Worm (Caenorhabditis elegans) whole organism, L2 larva: ENCODE data around the gene C09B9.1.
A peak's percentile ranks its signal among the peaks of the same experiment; 100 is the strongest.

ENCODE experiments used
- C34F6.9 ChIP-seq: fragments of 150-350 bp; optimal IDR thresholded peaks from 2 replicates; lab custom pipeline; 2014; ENCODE audit warnings: missing biosample characterization, missing genetic modification characterization
- F13H6.1 ChIP-seq: sonication (generic microtip); optimal IDR thresholded peaks from 2 replicates; lab custom pipeline; 2016; ENCODE audit warnings: missing genetic modification characterization, missing compliant biosample characterization
- alr-1 ChIP-seq: fragments of 150-350 bp; optimal IDR thresholded peaks from 2 replicates; lab custom pipeline; 2014; ENCODE audit warnings: missing biosample characterization, missing genetic modification characterization
- ceh-16 ChIP-seq: fragments of 150-350 bp; optimal IDR thresholded peaks from 2 replicates; lab custom pipeline; 2014; ENCODE audit warnings: missing biosample characterization, missing genetic modification characterization
- ceh-82 ChIP-seq: fragments of 150-350 bp; optimal IDR thresholded peaks from 2 replicates; lab custom pipeline; 2014; ENCODE audit warnings: missing biosample characterization, missing genetic modification characterization
- dmd-4 ChIP-seq: sonication (generic microtip); optimal IDR thresholded peaks from 2 replicates; lab custom pipeline; 2017; ENCODE audit warnings: missing biosample characterization, missing genetic modification characterization
- lin-11 ChIP-seq: fragments of 150-350 bp; sonication (generic microtip); optimal IDR thresholded peaks from 2 replicates; lab custom pipeline; 2014; ENCODE audit warnings: missing biosample characterization, missing genetic modification characterization, inconsistent platforms, mixed read lengths
- lsy-2 ChIP-seq, 2 experiments: fragments of 150-350 bp in 1 of 2; sonication (generic microtip) in 1 of 2; optimal IDR thresholded peaks; 2 replicates each; lab custom pipeline; 2014 to 2017; ENCODE audit warnings: missing biosample characterization in 2 of 2, missing genetic modification characterization in 2 of 2
- mab-5 ChIP-seq: fragments of 150-350 bp; optimal IDR thresholded peaks from 2 replicates; lab custom pipeline; 2014; ENCODE audit warnings: missing biosample characterization, missing genetic modification characterization
- nhr-129 ChIP-seq: fragments of 150-350 bp; optimal IDR thresholded peaks from 2 replicates; lab custom pipeline; 2014; ENCODE audit warnings: missing biosample characterization, missing genetic modification characterization
- nhr-21 ChIP-seq: fragments of 150-350 bp; optimal IDR thresholded peaks from 2 replicates; lab custom pipeline; 2014; ENCODE audit warnings: missing biosample characterization, missing genetic modification characterization
- unc-39 ChIP-seq: fragments of 150-350 bp; optimal IDR thresholded peaks from 2 replicates; lab custom pipeline; 2014; ENCODE audit warnings: missing biosample characterization, missing genetic modification characterization
- unc-55 ChIP-seq: fragments of 150-350 bp; sonication (generic microtip); optimal IDR thresholded peaks from 3 replicates; lab custom pipeline; 2014; ENCODE audit warnings: missing biosample characterization, missing genetic modification reagents, missing genetic modification characterization
- unc-62 ChIP-seq: fragments of 150-350 bp; optimal IDR thresholded peaks from 2 replicates; lab custom pipeline; 2014; ENCODE audit warnings: missing biosample characterization, missing genetic modification reagents, missing genetic modification characterization
- zag-1 ChIP-seq: fragments of 150-350 bp; optimal IDR thresholded peaks from 2 replicates; lab custom pipeline; 2014; ENCODE audit warnings: missing biosample characterization, missing genetic modification characterization

C09B9.1 gene

DNA sequence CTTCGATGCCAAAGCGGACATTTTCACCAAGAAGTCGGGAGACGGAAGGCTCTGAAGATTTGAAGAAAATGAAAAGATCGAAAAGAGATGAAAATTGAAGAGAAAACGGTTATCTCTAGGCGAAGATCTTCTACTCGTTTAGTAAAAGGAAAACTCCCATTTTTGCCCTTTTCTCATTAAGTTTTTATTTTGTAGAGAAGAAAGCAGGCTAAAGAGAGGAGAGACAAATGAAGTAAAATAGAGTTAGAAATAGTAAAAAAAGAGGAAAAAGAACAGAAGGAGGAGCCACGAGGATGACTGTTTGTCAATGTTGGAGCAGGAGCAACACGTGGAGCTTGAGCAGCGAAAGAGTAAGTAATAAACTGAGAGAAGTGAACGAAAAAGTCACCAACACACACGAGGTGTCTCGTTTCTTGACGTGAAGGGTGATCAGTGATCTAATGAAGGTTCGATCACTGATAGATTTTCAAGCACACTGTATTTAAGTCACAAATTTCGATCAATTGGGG, 51.3 kb downstream of the C09B9.1 start, which contains the start of gene ivd-1 (continued):
- TF ChIP-seq F13H6.1: peak; percentile 28
- no peak for TF ChIP-seq ceh-16
- no peak for TF ChIP-seq alr-1 (tag; lab: Kevin White, UChicago)
- TF ChIP-seq ceh-82: no peak
- TF ChIP-seq nhr-21 (tag; lab: Kevin White, UChicago): no peak
- TF ChIP-seq unc-39 (tag; lab: Kevin White, UChicago): no peak
- no peak for TF ChIP-seq unc-62 (GFP tag; lab: Kevin White, UChicago)
- TF ChIP-seq mab-5: no peak
- TF ChIP-seq C34F6.9 (tag; lab: Kevin White, UChicago): peak; percentile 29
- no peak for TF ChIP-seq zag-1
- peak in 1 of 2 experiments; percentile 25 for TF ChIP-seq lsy-2 (tag; optimal IDR thresholded peaks at IDR 0.05; lab: Kevin White, UChicago)
- no peak for TF ChIP-seq dmd-4
- TF ChIP-seq nhr-129: peak; percentile 69
- no peak for TF ChIP-seq lin-11 (tag; lab: Kevin White, UChicago)
- no peak for TF ChIP-seq unc-55 (GFP tag; lab: Kevin White, UChicago)
